Fruit fly (Drosophila melanogaster): ENCODE results near the gene CG2528.

dm6 chr2L:21992833-21993232 is at the start of gene CG2528:
- no peak for TF ChIP-seq EcR (GFP tag; optimal IDR thresholded peaks at IDR 0.05)
- no peak for TF ChIP-seq psq (optimal IDR thresholded peaks at IDR 0.05)
- TF ChIP-seq Dll (optimal IDR thresholded peaks at IDR 0.05) = no peak
